Worm (Caenorhabditis elegans) whole organism, young adult: ENCODE results near the gene oops-1.

Source experiments
- B0336.3 ChIP-seq: fragments of 200-800 bp; sonication (Bioruptor generic); IDR thresholded peaks from 2 replicates; pipeline ENCODE4 v1.3.6; 2022; ENCODE audit warnings: missing genetic modification characterization, missing compliant biosample characterization
- C06A6.2 ChIP-seq: fragments of 200-800 bp; sonication (Bioruptor generic); conservative IDR thresholded peaks from 2 replicates; pipeline ENCODE4 v1.3.6; 2022; ENCODE audit warnings: missing genetic modification characterization, missing compliant biosample characterization
- T26A5.8 ChIP-seq: sonication (generic microtip); optimal IDR thresholded peaks from 2 replicates; lab custom pipeline; 2016; ENCODE audit warnings: missing genetic modification characterization, missing compliant biosample characterization
- Y53F4B.3 ChIP-seq: fragments of 200-800 bp; sonication (Bioruptor generic); IDR thresholded peaks from 2 replicates; pipeline ENCODE4 v1.3.6; 2022; ENCODE audit warnings: missing genetic modification reagents, missing genetic modification characterization, missing compliant biosample characterization
- ZK185.1 ChIP-seq: sonication (generic microtip); optimal IDR thresholded peaks from 2 replicates; lab custom pipeline; 2016; ENCODE audit warnings: mild to moderate bottlenecking, missing genetic modification characterization, missing compliant biosample characterization; ENCODE audit not compliant: poor library complexity, severe bottlenecking
- ama-1 ChIP-seq, 3 experiments: fragments of 150-350 bp in 1 of 3; sonication (generic microtip) in 2 of 3; optimal IDR thresholded peaks; 2 replicates each; lab custom pipeline; 2014 to 2018; ENCODE audit warnings: missing biosample characterization in 2 of 3, missing genetic modification characterization in 2 of 3, missing genetic modification reagents in 2 of 3
- hmg-1.2 ChIP-seq: fragments of 200-800 bp; sonication (Bioruptor generic); IDR thresholded peaks from 2 replicates; pipeline ENCODE4 v1.3.6; 2022; ENCODE audit warnings: missing genetic modification reagents, missing genetic modification characterization, missing compliant biosample characterization
- lir-1 ChIP-seq: fragments of 200-800 bp; sonication (Bioruptor generic); conservative IDR thresholded peaks from 2 replicates; pipeline ENCODE4 v1.3.6; 2022; ENCODE audit warnings: missing genetic modification reagents, missing genetic modification characterization, missing compliant biosample characterization
- mxl-1 ChIP-seq: sonication (generic microtip); optimal IDR thresholded peaks from 2 replicates; lab custom pipeline; 2016; ENCODE audit warnings: missing genetic modification characterization, missing compliant biosample characterization
- rpc-1 ChIP-seq, 2 experiments: fragments of 150-350 bp in 1 of 2; sonication (generic microtip) in 1 of 2; optimal IDR thresholded peaks; 2 replicates each; lab custom pipeline; 2014 to 2018; ENCODE audit warnings: missing biosample characterization in 1 of 2, missing genetic modification characterization in 1 of 2, missing genetic modification reagents in 1 of 2, missing genotype in 1 of 2
- snpc-1.3 ChIP-seq: sonication (generic microtip); optimal IDR thresholded peaks from 2 replicates; lab custom pipeline; 2017; ENCODE audit warnings: missing genetic modification characterization, mild to moderate bottlenecking, missing compliant biosample characterization, antibody characterized with exemption, moderate library complexity, missing genotype, missing genetic modification reagents; ENCODE audit not compliant: insufficient read depth
- unc-130 ChIP-seq: sonication (generic microtip); optimal IDR thresholded peaks from 2 replicates; lab custom pipeline; 2016; ENCODE audit warnings: missing genetic modification reagents, missing genetic modification characterization, missing compliant biosample characterization
- unc-62 ChIP-seq: fragments of 150-350 bp; optimal IDR thresholded peaks from 2 replicates; lab custom pipeline; 2014; ENCODE audit warnings: missing biosample characterization, missing genetic modification reagents, missing genetic modification characterization
- xnd-1 ChIP-seq: sonication (generic microtip); optimal IDR thresholded peaks from 2 replicates; lab custom pipeline; 2016; ENCODE audit warnings: missing genotype, missing genetic modification reagents, missing genetic modification characterization, missing compliant biosample characterization

- TF ChIP-seq T26A5.8 (tag; lab: Kevin White, UChicago) (no peak), mxl-1 (no peak), unc-130 (GFP tag; lab: Kevin White, UChicago) (no peak), xnd-1 (tag; lab: Kevin White, UChicago) (no peak), C06A6.2 (no peak), unc-62 (no peak), snpc-1.3 (tag; lab: Kevin White, UChicago) (no peak), Y53F4B.3 (GFP tag; lab: Robert Waterston, UW) (no peak), ZK185.1 (tag; lab: Kevin White, UChicago) (no peak), lir-1 (GFP tag; lab: Robert Waterston, UW) (no peak), B0336.3 (no peak), hmg-1.2 (GFP tag; lab: Robert Waterston, UW) (no peak), ama-1 (optimal IDR thresholded peaks at IDR 0.05; lab: Kevin White, UChicago) (no peak), ama-1 (GFP tag; optimal IDR thresholded peaks at IDR 0.05; lab: Kevin White, UChicago) (no peak), rpc-1 (optimal IDR thresholded peaks at IDR 0.05; lab: Kevin White, UChicago) (no peak), rpc-1 (tag; optimal IDR thresholded peaks at IDR 0.05; lab: Kevin White, UChicago) (no peak)
These were observed 25.2 kb upstream of the oops-1 start, which contains the start of gene C06E7.2 for ce11 chrIV:5839178-5839577.
